Worm (Caenorhabditis elegans) whole organism, midembryonic: ENCODE results near the gene prp-38.

ENCODE experiments used
- cog-1 ChIP-seq: sonication (generic microtip); optimal IDR thresholded peaks from 2 replicates; lab custom pipeline; 2016; ENCODE audit warnings: missing genetic modification characterization, missing compliant biosample characterization
- flt-1 ChIP-seq: fragments of 200-800 bp; sonication (Bioruptor generic); IDR thresholded peaks from 2 replicates; pipeline ENCODE4 v1.3.6; 2022; ENCODE audit warnings: missing genetic modification characterization, missing compliant biosample characterization
- klf-2 ChIP-seq: fragments of 200-800 bp; sonication (Bioruptor generic); conservative IDR thresholded peaks from 2 replicates; pipeline ENCODE4 v1.3.6; 2022; ENCODE audit warnings: missing genetic modification reagents, missing genetic modification characterization, missing compliant biosample characterization
- ztf-29 ChIP-seq: fragments of 200-800 bp; sonication (Bioruptor generic); IDR thresholded peaks from 2 replicates; pipeline ENCODE4 v1.3.6; 2022; ENCODE audit warnings: missing genetic modification reagents, missing genetic modification characterization, missing compliant biosample characterization

ce11 chrV:10790921-10791320, 14.9 kb downstream of the prp-38 start, which contains the start of gene D1054.9:
- TF ChIP-seq ztf-29 (GFP tag; lab: Robert Waterston, UW): no peak
- TF ChIP-seq flt-1: no peak
- TF ChIP-seq klf-2 (GFP tag; lab: Robert Waterston, UW): no peak
- TF ChIP-seq cog-1 (tag; lab: Kevin White, UChicago): no peak
